Worm (Caenorhabditis elegans) whole organism, midembryonic: ENCODE data around the gene exo-1.

ENCODE experiments used
- T22C8.4 ChIP-seq: fragments of 200-800 bp; sonication (Bioruptor generic); IDR thresholded peaks from 2 replicates; pipeline ENCODE4 v1.3.6; 2022; ENCODE audit warnings: missing genetic modification characterization, missing compliant biosample characterization
- cog-1 ChIP-seq: sonication (generic microtip); optimal IDR thresholded peaks from 2 replicates; lab custom pipeline; 2016; ENCODE audit warnings: missing genetic modification characterization, missing compliant biosample characterization
- flt-1 ChIP-seq: fragments of 200-800 bp; sonication (Bioruptor generic); IDR thresholded peaks from 2 replicates; pipeline ENCODE4 v1.3.6; 2022; ENCODE audit warnings: missing genetic modification characterization, missing compliant biosample characterization
- klf-2 ChIP-seq: fragments of 200-800 bp; sonication (Bioruptor generic); conservative IDR thresholded peaks from 2 replicates; pipeline ENCODE4 v1.3.6; 2022; ENCODE audit warnings: missing genetic modification reagents, missing genetic modification characterization, missing compliant biosample characterization
- med-1 ChIP-seq: sonication (generic microtip); optimal IDR thresholded peaks from 2 replicates; lab custom pipeline; 2017; ENCODE audit warnings: missing genetic modification characterization, mild to moderate bottlenecking, missing compliant biosample characterization, antibody characterized with exemption, missing genetic modification reagents; ENCODE audit not compliant: insufficient read depth
- ref-1 ChIP-seq: fragments of 200-800 bp; sonication (Bioruptor generic); conservative IDR thresholded peaks from 2 replicates; pipeline ENCODE4 v1.3.6; 2022; ENCODE audit warnings: missing genetic modification reagents, missing genetic modification characterization, missing compliant biosample characterization
- tab-1 ChIP-seq: fragments of 200-800 bp; sonication (Bioruptor generic); IDR thresholded peaks from 2 replicates; pipeline ENCODE4 v1.3.6; 2022; ENCODE audit warnings: missing genetic modification characterization, missing compliant biosample characterization
- ztf-23 ChIP-seq: fragments of 200-800 bp; sonication (Bioruptor generic); IDR thresholded peaks from 2 replicates; pipeline ENCODE4 v1.3.6; 2022; ENCODE audit warnings: missing genetic modification reagents, missing genetic modification characterization, missing compliant biosample characterization
- ztf-29 ChIP-seq: fragments of 200-800 bp; sonication (Bioruptor generic); IDR thresholded peaks from 2 replicates; pipeline ENCODE4 v1.3.6; 2022; ENCODE audit warnings: missing genetic modification reagents, missing genetic modification characterization, missing compliant biosample characterization

The exo-1 gene

ce11 chrIII:13405504-13405903 lies 17.8 kb upstream of the exo-1 start, which contains the start of gene nas-1:
Gene nas-1 (plus strand): TSS chrIII:13405804.
- TF ChIP-seq ztf-29 (GFP tag; lab: Robert Waterston, UW) = no peak

ce11 chrIII:13409498-13409897 lies 13.8 kb upstream of the exo-1 start, which contains the start of gene myo-6:
Gene myo-6 (plus strand): TSS chrIII:13409798.
- no peak for TF ChIP-seq ref-1 (GFP tag; lab: Robert Waterston, UW)
- TF ChIP-seq flt-1 (GFP tag; lab: Robert Waterston, UW) = no peak
- no peak for TF ChIP-seq ztf-23 (GFP tag; lab: Robert Waterston, UW)
- TF ChIP-seq tab-1 (GFP tag; lab: Robert Waterston, UW) = no peak
- TF ChIP-seq ztf-29 (GFP tag; lab: Robert Waterston, UW) = no peak
- TF ChIP-seq T22C8.4 = no peak
- no peak for TF ChIP-seq med-1 (GFP tag; lab: Kevin White, UChicago)
- no peak for TF ChIP-seq klf-2 (GFP tag; lab: Robert Waterston, UW)
- TF ChIP-seq cog-1 = no peak

ce11 chrIII:13411202-13411601 lies 12.1 kb upstream of the exo-1 start:
- TF ChIP-seq ztf-23 (GFP tag; lab: Robert Waterston, UW) = no peak
- TF ChIP-seq tab-1 (GFP tag; lab: Robert Waterston, UW) = no peak
- no peak for TF ChIP-seq flt-1 (GFP tag; lab: Robert Waterston, UW)
- TF ChIP-seq ztf-29 (GFP tag; lab: Robert Waterston, UW) = no peak
- no peak for TF ChIP-seq med-1 (GFP tag; lab: Kevin White, UChicago)
- TF ChIP-seq T22C8.4 = no peak
- TF ChIP-seq ref-1 (GFP tag; lab: Robert Waterston, UW) = no peak
- no peak for TF ChIP-seq cog-1
- no peak for TF ChIP-seq klf-2 (GFP tag; lab: Robert Waterston, UW)

- no peak for TF ChIP-seq ztf-23 (GFP tag; lab: Robert Waterston, UW)
- TF ChIP-seq flt-1 (GFP tag; lab: Robert Waterston, UW) = no peak
- no peak for TF ChIP-seq klf-2 (GFP tag; lab: Robert Waterston, UW)
- no peak for TF ChIP-seq med-1 (GFP tag; lab: Kevin White, UChicago)
These were observed 4.3 kb upstream of the exo-1 start for ce11 chrIII:13418975-13419374.

DNA sequence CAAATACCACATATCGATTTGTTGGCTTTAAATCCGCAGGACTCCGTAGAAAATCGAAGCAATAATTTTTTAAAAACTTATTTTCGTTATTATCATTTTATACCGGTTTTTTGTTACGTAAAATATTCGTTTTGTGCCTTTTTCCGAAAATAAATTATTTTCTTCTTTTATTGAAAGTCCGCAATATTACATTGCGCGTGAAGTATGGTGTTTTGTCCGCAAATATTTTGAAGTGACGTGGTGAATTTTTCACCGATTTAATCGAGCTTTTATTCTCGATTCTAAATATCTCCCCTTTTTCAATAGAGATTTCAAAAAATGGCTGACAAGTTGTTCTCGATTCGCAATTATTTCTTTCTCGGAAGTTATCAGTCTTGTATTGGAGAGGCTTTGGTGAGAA lies 2.7 kb downstream of the exo-1 start, which contains the start of gene cope-1:
TSS of gene cope-1 (plus strand) at position 229 of the 400 bp plus-strand sequence.
- TF ChIP-seq flt-1 (GFP tag; lab: Robert Waterston, UW) (no peak), ztf-29 (GFP tag; lab: Robert Waterston, UW) (no peak), cog-1 (no peak), med-1 (GFP tag; lab: Kevin White, UChicago) (no peak), ref-1 (GFP tag; lab: Robert Waterston, UW) (no peak), klf-2 (GFP tag; lab: Robert Waterston, UW) (no peak), ztf-23 (GFP tag; lab: Robert Waterston, UW) (no peak), T22C8.4 (no peak), tab-1 (GFP tag; lab: Robert Waterston, UW) (no peak)

ce11 chrIII:13427817-13428216 lies 4.5 kb downstream of the exo-1 start:
- TF ChIP-seq T22C8.4 (no peak), flt-1 (GFP tag; lab: Robert Waterston, UW) (no peak), klf-2 (GFP tag; lab: Robert Waterston, UW) (no peak), ztf-23 (GFP tag; lab: Robert Waterston, UW) (no peak), cog-1 (no peak), ztf-29 (GFP tag; lab: Robert Waterston, UW) (no peak), tab-1 (GFP tag; lab: Robert Waterston, UW) (no peak), med-1 (GFP tag; lab: Kevin White, UChicago) (no peak), ref-1 (GFP tag; lab: Robert Waterston, UW) (no peak)

ce11 chrIII:13429668-13430067 lies 6.4 kb downstream of the exo-1 start, which contains the start of gene bli-5:
Gene bli-5 (minus strand): TSS chrIII:13429768.
- TF ChIP-seq tab-1 (GFP tag; lab: Robert Waterston, UW) = no peak
- TF ChIP-seq flt-1 (GFP tag; lab: Robert Waterston, UW) = no peak
- TF ChIP-seq med-1 (GFP tag; lab: Kevin White, UChicago) = no peak
- TF ChIP-seq cog-1 = no peak
- no peak for TF ChIP-seq ztf-29 (GFP tag; lab: Robert Waterston, UW)
- no peak for TF ChIP-seq ztf-23 (GFP tag; lab: Robert Waterston, UW)
- no peak for TF ChIP-seq klf-2 (GFP tag; lab: Robert Waterston, UW)
- no peak for TF ChIP-seq ref-1 (GFP tag; lab: Robert Waterston, UW)
- no peak for TF ChIP-seq T22C8.4

DNA sequence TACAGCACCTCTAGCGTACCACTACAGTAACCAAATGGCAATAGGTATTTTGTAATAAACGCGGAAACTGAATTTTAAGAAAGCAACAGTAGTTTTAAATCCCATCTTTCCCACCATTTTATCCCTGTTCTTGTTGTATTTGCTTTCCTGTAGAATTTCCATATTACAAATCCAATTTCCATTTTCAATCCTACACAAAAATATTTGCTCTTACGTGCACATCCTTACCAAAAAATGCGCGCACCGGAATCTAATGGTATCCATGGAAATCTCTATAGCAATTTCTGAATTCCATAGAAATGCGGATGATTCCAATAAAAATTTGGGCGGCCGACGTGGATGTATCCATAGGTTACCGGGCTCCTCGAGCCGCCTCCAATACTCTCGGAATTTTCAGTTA lies 6.8 kb downstream of the exo-1 start, which contains the start of gene trf-1:
TSS of gene trf-1 (plus strand) at position 301 of the 400 bp plus-strand sequence.
- TF ChIP-seq ztf-29 (GFP tag; lab: Robert Waterston, UW) (no peak), klf-2 (GFP tag; lab: Robert Waterston, UW) (no peak), cog-1 (no peak), flt-1 (GFP tag; lab: Robert Waterston, UW) (no peak), tab-1 (GFP tag; lab: Robert Waterston, UW) (no peak), ztf-23 (GFP tag; lab: Robert Waterston, UW) (no peak), T22C8.4 (no peak), ref-1 (GFP tag; lab: Robert Waterston, UW) (no peak), med-1 (GFP tag; lab: Kevin White, UChicago) (no peak)

- no peak for TF ChIP-seq ztf-29 (GFP tag; lab: Robert Waterston, UW)
These were observed 11.1 kb downstream of the exo-1 start, which contains the start of gene F45G2.7 for ce11 chrIII:13434404-13434803. Gene F45G2.7 (minus strand): TSS chrIII:13434504.

DNA sequence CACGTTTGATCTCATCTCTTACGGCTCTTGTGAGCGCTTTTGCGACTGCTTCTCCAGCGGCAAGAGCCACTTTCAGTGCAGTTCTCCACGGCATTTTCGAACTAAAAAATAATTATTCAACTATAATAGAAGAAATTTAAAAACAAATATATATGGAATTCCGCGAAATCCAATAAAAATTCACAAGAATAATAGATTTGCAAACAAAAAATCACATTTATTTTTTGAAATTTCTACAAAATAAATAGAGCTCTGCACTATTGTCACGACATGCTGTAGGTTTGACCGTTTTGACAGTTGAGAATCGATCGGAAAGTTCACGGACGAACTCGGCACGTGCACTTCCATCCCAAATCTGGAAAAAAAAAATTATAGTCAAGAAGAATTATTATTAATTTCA lies 12.3 kb downstream of the exo-1 start, which contains the start of gene F45G2.8:
TSS of gene F45G2.8 (minus strand) at position 101 of the 400 bp plus-strand sequence.
- TF ChIP-seq cog-1 (no peak), T22C8.4 (no peak), ztf-23 (GFP tag; lab: Robert Waterston, UW) (no peak), flt-1 (GFP tag; lab: Robert Waterston, UW) (no peak), med-1 (GFP tag; lab: Kevin White, UChicago) (no peak), tab-1 (GFP tag; lab: Robert Waterston, UW) (no peak)
